Worm (Caenorhabditis elegans) whole organism, young adult: ENCODE data around the gene cyc-2.2.

Experiments used
- B0035.1 ChIP-seq: sonication (generic microtip); optimal IDR thresholded peaks from 2 replicates; lab custom pipeline; 2016; ENCODE audit warnings: missing genetic modification characterization, mild to moderate bottlenecking, missing compliant biosample characterization, missing genotype, missing genetic modification reagents
- B0261.1 ChIP-seq: sonication (generic microtip); optimal IDR thresholded peaks from 2 replicates; lab custom pipeline; 2016; ENCODE audit warnings: mild to moderate bottlenecking, missing genetic modification characterization, moderate library complexity, missing compliant biosample characterization
- B0336.3 ChIP-seq: fragments of 200-800 bp; sonication (Bioruptor generic); IDR thresholded peaks from 2 replicates; pipeline ENCODE4 v1.3.6; 2022; ENCODE audit warnings: missing genetic modification characterization, missing compliant biosample characterization
- C17E4.6 ChIP-seq: fragments of 200-800 bp; sonication (Bioruptor generic); IDR thresholded peaks from 2 replicates; pipeline ENCODE4 v1.3.6; 2022; ENCODE audit warnings: missing genetic modification reagents, missing genetic modification characterization, missing compliant biosample characterization
- D2030.7 ChIP-seq: fragments of 200-800 bp; sonication (Bioruptor generic); IDR thresholded peaks from 2 replicates; pipeline ENCODE4 v1.3.6; 2022; ENCODE audit warnings: missing genetic modification reagents, missing genetic modification characterization, missing compliant biosample characterization
- F37B4.10 ChIP-seq: fragments of 200-800 bp; sonication (Bioruptor generic); IDR thresholded peaks from 2 replicates; pipeline ENCODE4 v1.3.6; 2022; ENCODE audit warnings: missing genetic modification characterization, missing compliant biosample characterization
- F39B2.1 ChIP-seq: fragments of 200-800 bp; sonication (Bioruptor generic); IDR thresholded peaks from 2 replicates; pipeline ENCODE4 v1.3.6; 2022; ENCODE audit warnings: missing genetic modification reagents, missing genetic modification characterization, missing compliant biosample characterization
- F52B5.7 ChIP-seq: sonication (generic microtip); optimal IDR thresholded peaks from 2 replicates; lab custom pipeline; 2016; ENCODE audit warnings: mild to moderate bottlenecking, missing genetic modification characterization, missing compliant biosample characterization
- F55B11.4 ChIP-seq: sonication (generic microtip); optimal IDR thresholded peaks from 2 replicates; lab custom pipeline; 2016; ENCODE audit warnings: missing compliant biosample characterization, missing genetic modification characterization, borderline replicate concordance; ENCODE audit not compliant: insufficient read depth
- K11D2.4 ChIP-seq: fragments of 200-800 bp; sonication (Bioruptor generic); IDR thresholded peaks from 2 replicates; pipeline ENCODE4 v1.3.6; 2022; ENCODE audit warnings: missing genetic modification reagents, missing genetic modification characterization, missing compliant biosample characterization
- K12H6.12 ChIP-seq: fragments of 200-800 bp; sonication (Bioruptor generic); optimal IDR thresholded peaks from 2 replicates; lab custom pipeline; 2018; ENCODE audit warnings: mild to moderate bottlenecking, missing genetic modification characterization, missing compliant biosample characterization
- T26A5.8 ChIP-seq: sonication (generic microtip); optimal IDR thresholded peaks from 2 replicates; lab custom pipeline; 2016; ENCODE audit warnings: missing genetic modification characterization, missing compliant biosample characterization
- ZK185.1 ChIP-seq: sonication (generic microtip); optimal IDR thresholded peaks from 2 replicates; lab custom pipeline; 2016; ENCODE audit warnings: mild to moderate bottlenecking, missing genetic modification characterization, missing compliant biosample characterization; ENCODE audit not compliant: poor library complexity, severe bottlenecking
- aptf-2 ChIP-seq: fragments of 200-800 bp; sonication (Bioruptor generic); conservative IDR thresholded peaks from 2 replicates; pipeline ENCODE4 v1.3.6; 2022; ENCODE audit warnings: missing genetic modification reagents, missing genetic modification characterization, missing compliant biosample characterization
- aptf-3 ChIP-seq: fragments of 200-800 bp; sonication (Bioruptor generic); IDR thresholded peaks from 2 replicates; pipeline ENCODE4 v1.3.6; 2022; ENCODE audit warnings: missing genetic modification characterization, missing compliant biosample characterization
- atf-7 ChIP-seq: sonication (generic microtip); optimal IDR thresholded peaks from 2 replicates; lab custom pipeline; 2017; ENCODE audit warnings: mild to moderate bottlenecking, missing genetic modification characterization, missing compliant biosample characterization
- attf-3 ChIP-seq: fragments of 200-800 bp; sonication (Bioruptor generic); conservative IDR thresholded peaks from 2 replicates; pipeline ENCODE4 v1.3.6; 2022; ENCODE audit warnings: missing genetic modification reagents, missing genetic modification characterization, missing compliant biosample characterization
- attf-5 ChIP-seq: fragments of 200-800 bp; sonication (Bioruptor generic); optimal IDR thresholded peaks from 2 replicates; lab custom pipeline; 2018; ENCODE audit warnings: mild to moderate bottlenecking, missing genetic modification characterization, missing compliant biosample characterization
- ccch-3 ChIP-seq: fragments of 200-800 bp; sonication (Bioruptor generic); optimal IDR thresholded peaks from 2 replicates; lab custom pipeline; 2018; ENCODE audit warnings: mild to moderate bottlenecking, missing genetic modification characterization, missing compliant biosample characterization
- ceh-79 ChIP-seq: sonication (generic microtip); optimal IDR thresholded peaks from 2 replicates; lab custom pipeline; 2017; ENCODE audit warnings: mild to moderate bottlenecking, missing genetic modification characterization, missing compliant biosample characterization
- chd-7 ChIP-seq: sonication (generic microtip); optimal IDR thresholded peaks from 2 replicates; lab custom pipeline; 2016; ENCODE audit warnings: mild to moderate bottlenecking, missing genetic modification characterization, moderate library complexity, missing compliant biosample characterization
- die-1 ChIP-seq: sonication (generic microtip); optimal IDR thresholded peaks from 2 replicates; lab custom pipeline; 2016; ENCODE audit warnings: missing genotype, mild to moderate bottlenecking, missing genetic modification characterization, missing compliant biosample characterization
- dox-1 ChIP-seq: fragments of 200-800 bp; sonication (Bioruptor generic); IDR thresholded peaks from 2 replicates; pipeline ENCODE4 v1.3.6; 2022; ENCODE audit warnings: missing genetic modification reagents, missing genetic modification characterization, missing compliant biosample characterization
- ets-4 ChIP-seq: fragments of 200-800 bp; sonication (Bioruptor generic); optimal IDR thresholded peaks from 2 replicates; lab custom pipeline; 2018; ENCODE audit warnings: mild to moderate bottlenecking, missing genetic modification characterization, missing compliant biosample characterization
- fkh-3 ChIP-seq: sonication (generic microtip); optimal IDR thresholded peaks from 2 replicates; lab custom pipeline; 2016; ENCODE audit warnings: mild to moderate bottlenecking, missing genetic modification characterization, missing compliant biosample characterization
- hlh-12 ChIP-seq: sonication (generic microtip); optimal IDR thresholded peaks from 2 replicates; lab custom pipeline; 2016; ENCODE audit warnings: missing genetic modification characterization, missing compliant biosample characterization
- hmg-1.2 ChIP-seq: fragments of 200-800 bp; sonication (Bioruptor generic); IDR thresholded peaks from 2 replicates; pipeline ENCODE4 v1.3.6; 2022; ENCODE audit warnings: missing genetic modification reagents, missing genetic modification characterization, missing compliant biosample characterization
- lin-35 ChIP-seq, 3 experiments: fragments of 150-350 bp in 2 of 3; sonication (generic microtip) in 1 of 3; optimal IDR thresholded peaks; 2 replicates each; lab custom pipeline; 2014 to 2018; ENCODE audit warnings: missing biosample characterization in 3 of 3, missing genetic modification characterization in 3 of 3, missing genetic modification reagents in 3 of 3
- lin-40 ChIP-seq: sonication (generic microtip); optimal IDR thresholded peaks from 2 replicates; lab custom pipeline; 2016; ENCODE audit warnings: missing genetic modification characterization, mild to moderate bottlenecking, missing compliant biosample characterization, missing genotype, missing genetic modification reagents
- lsy-27 ChIP-seq: sonication (generic microtip); optimal IDR thresholded peaks from 2 replicates; lab custom pipeline; 2017; ENCODE audit warnings: missing genetic modification characterization, mild to moderate bottlenecking, missing compliant biosample characterization, antibody characterized with exemption, missing genotype, borderline replicate concordance; ENCODE audit not compliant: insufficient read depth
- mxl-1 ChIP-seq: sonication (generic microtip); optimal IDR thresholded peaks from 2 replicates; lab custom pipeline; 2016; ENCODE audit warnings: missing genetic modification characterization, missing compliant biosample characterization
- nfya-1 ChIP-seq: sonication (generic microtip); optimal IDR thresholded peaks from 2 replicates; lab custom pipeline; 2017; ENCODE audit warnings: antibody characterized with exemption, missing compliant biosample characterization, missing genetic modification characterization, borderline replicate concordance; ENCODE audit not compliant: insufficient read depth
- nfyb-1 ChIP-seq: fragments of 200-800 bp; sonication (Bioruptor generic); IDR thresholded peaks from 2 replicates; pipeline ENCODE4 v1.3.6; 2022; ENCODE audit warnings: missing genetic modification reagents, missing genetic modification characterization, missing compliant biosample characterization
- nhr-179 ChIP-seq: sonication (generic microtip); optimal IDR thresholded peaks from 2 replicates; lab custom pipeline; 2016; ENCODE audit warnings: mild to moderate bottlenecking, missing genetic modification characterization, missing compliant biosample characterization
- nhr-27 ChIP-seq: fragments of 200-800 bp; sonication (Bioruptor generic); optimal IDR thresholded peaks from 2 replicates; lab custom pipeline; 2018; ENCODE audit warnings: mild to moderate bottlenecking, missing genetic modification characterization, moderate library complexity, missing compliant biosample characterization
- repo-1 ChIP-seq: sonication (generic microtip); optimal IDR thresholded peaks from 2 replicates; lab custom pipeline; 2017; ENCODE audit warnings: mild to moderate bottlenecking, missing genetic modification characterization, missing compliant biosample characterization
- snpc-1.1 ChIP-seq: sonication (generic microtip); optimal IDR thresholded peaks from 2 replicates; lab custom pipeline; 2017; ENCODE audit warnings: missing genetic modification characterization, mild to moderate bottlenecking, missing compliant biosample characterization, antibody characterized with exemption, moderate library complexity, missing genotype, missing genetic modification reagents; ENCODE audit not compliant: insufficient read depth
- ztf-18 ChIP-seq: sonication (generic microtip); optimal IDR thresholded peaks from 2 replicates; lab custom pipeline; 2016; ENCODE audit warnings: missing genotype, mild to moderate bottlenecking, missing genetic modification characterization, missing compliant biosample characterization
- ztf-22 ChIP-seq: fragments of 200-800 bp; sonication (Bioruptor generic); optimal IDR thresholded peaks from 2 replicates; lab custom pipeline; 2018; ENCODE audit warnings: mild to moderate bottlenecking, missing genetic modification characterization, moderate library complexity, missing compliant biosample characterization
- ztf-25 ChIP-seq: fragments of 200-800 bp; sonication (Bioruptor generic); IDR thresholded peaks from 2 replicates; pipeline ENCODE4 v1.3.6; 2022; ENCODE audit warnings: missing genetic modification reagents, missing genetic modification characterization, missing compliant biosample characterization
- ztf-3 ChIP-seq: fragments of 200-800 bp; sonication (Bioruptor generic); optimal IDR thresholded peaks from 2 replicates; lab custom pipeline; 2018; ENCODE audit warnings: mild to moderate bottlenecking, missing genetic modification characterization, missing compliant biosample characterization

The cyc-2.2 gene

ce11 chrV:12596795-12597194 is 15.2 kb downstream of the cyc-2.2 start (continued):
- peak; percentile 79 for TF ChIP-seq die-1 (tag; lab: Kevin White, UChicago)
- TF ChIP-seq snpc-1.1 (tag; lab: Kevin White, UChicago): peak; percentile 24
- TF ChIP-seq F55B11.4 (tag; lab: Kevin White, UChicago): no peak
- TF ChIP-seq lsy-27: no peak
- TF ChIP-seq nhr-179 (tag; lab: Kevin White, UChicago): peak; percentile 28
- 0 out of 2 replicates have a peak, but pooled peaks have one; percentile 15 for TF ChIP-seq ztf-25 (GFP tag; lab: Robert Waterston, UW)
- no peak for TF ChIP-seq ets-4 (GFP tag; lab: Kevin White, UChicago)
- TF ChIP-seq fkh-3 (tag; lab: Kevin White, UChicago): no peak
- peak; percentile 71 for TF ChIP-seq ztf-18 (tag; lab: Kevin White, UChicago)
- peak; percentile 25 for TF ChIP-seq attf-5 (GFP tag; lab: Kevin White, UChicago)
- no peak for TF ChIP-seq aptf-2
- no peak for TF ChIP-seq aptf-3 (GFP tag; lab: Robert Waterston, UW)
- TF ChIP-seq F37B4.10 (GFP tag; lab: Robert Waterston, UW): no peak
- peak; percentile 84 for TF ChIP-seq ZK185.1 (tag; lab: Kevin White, UChicago)
- TF ChIP-seq repo-1 (tag; lab: Kevin White, UChicago): peak; percentile 73
- TF ChIP-seq ztf-3: no peak
- peak; percentile 78 for TF ChIP-seq dox-1 (GFP tag; lab: Robert Waterston, UW)
- TF ChIP-seq ztf-22 (GFP tag; lab: Kevin White, UChicago): no peak
- peak; percentile 74 for TF ChIP-seq B0261.1 (tag; lab: Kevin White, UChicago)
- peak; percentile 35; the same call in 1 of the 2 replicates for TF ChIP-seq D2030.7
- TF ChIP-seq lin-40 (tag; lab: Kevin White, UChicago): peak; percentile 45
- TF ChIP-seq nhr-27: no peak
- peak; percentile 75; the same call in 1 of the 2 replicates for TF ChIP-seq nfyb-1 (GFP tag; lab: Robert Waterston, UW)
- no peak for TF ChIP-seq T26A5.8 (tag; lab: Kevin White, UChicago)
- peak; percentile 55 for TF ChIP-seq K12H6.12 (tag; lab: Kevin White, UChicago)
- peak; percentile 74 for TF ChIP-seq B0336.3
- peak; percentile 52; the same call in 1 of the 2 replicates for TF ChIP-seq attf-3 (GFP tag; lab: Robert Waterston, UW)
- peak; percentile 50 for TF ChIP-seq mxl-1
- peak; percentile 52 for TF ChIP-seq hlh-12 (tag; lab: Kevin White, UChicago)
- no peak for TF ChIP-seq nfya-1 (tag; lab: Kevin White, UChicago)
- TF ChIP-seq ccch-3 (GFP tag; lab: Kevin White, UChicago): no peak
- TF ChIP-seq lin-35 (GFP tag; optimal IDR thresholded peaks at IDR 0.05; lab: Kevin White, UChicago): peak in 1 of 3 experiments; percentile 33
- TF ChIP-seq ceh-79 (tag; lab: Kevin White, UChicago): no peak
- TF ChIP-seq atf-7 (tag; lab: Kevin White, UChicago): peak; percentile 19
- peak; percentile 68 for TF ChIP-seq B0035.1
- TF ChIP-seq F39B2.1 (GFP tag; lab: Robert Waterston, UW): no peak
- TF ChIP-seq hmg-1.2: peak; percentile 40; the same call in 1 of the 2 replicates
- no peak for TF ChIP-seq K11D2.4 (GFP tag; lab: Robert Waterston, UW)
- TF ChIP-seq C17E4.6: no peak
- peak; percentile 48 for TF ChIP-seq chd-7
- TF ChIP-seq F52B5.7: no peak
- TF ChIP-seq, all 124 proteins: peak for 61
